Worm (Caenorhabditis elegans) whole organism, L4 larva: ENCODE results near the gene F48E8.2.

Source experiments
- F44E2.7 ChIP-seq: fragments of 200-800 bp; sonication (Bioruptor generic); IDR thresholded peaks from 2 replicates; pipeline ENCODE4 v2.1.2; 2022; ENCODE audit warnings: missing genetic modification characterization, missing compliant biosample characterization
- F49E8.2 ChIP-seq: sonication (generic microtip); optimal IDR thresholded peaks from 2 replicates; lab custom pipeline; 2016; ENCODE audit warnings: missing compliant biosample characterization, mild to moderate bottlenecking, missing genetic modification characterization, borderline replicate concordance
- Y105C5A.15 ChIP-seq: fragments of 200-800 bp; sonication (Bioruptor generic); IDR thresholded peaks from 2 replicates; pipeline ENCODE4 v1.3.6; 2022; ENCODE audit warnings: missing genetic modification characterization, missing compliant biosample characterization
- Y48G9A.11 ChIP-seq: fragments of 200-800 bp; sonication (Bioruptor generic); IDR thresholded peaks from 2 replicates; pipeline ENCODE4 v1.3.6; 2022; ENCODE audit warnings: missing genetic modification reagents, missing genetic modification characterization, missing compliant biosample characterization
- Y75B8A.6 ChIP-seq: fragments of 200-800 bp; sonication (Bioruptor generic); IDR thresholded peaks from 2 replicates; pipeline ENCODE4 v1.3.6; 2022; ENCODE audit warnings: missing genetic modification reagents, missing genetic modification characterization, missing compliant biosample characterization
- ZK337.2 ChIP-seq: fragments of 200-800 bp; sonication (Bioruptor generic); IDR thresholded peaks from 2 replicates; pipeline ENCODE4 v1.3.6; 2022; ENCODE audit warnings: missing genetic modification reagents, missing genetic modification characterization, missing compliant biosample characterization
- aha-1 ChIP-seq: fragments of 150-350 bp; peaks from one replicate; lab custom pipeline; 2014; ENCODE audit warnings: missing biosample characterization, missing genetic modification characterization
- aly-2 ChIP-seq: sonication (generic microtip); optimal IDR thresholded peaks from 2 replicates; lab custom pipeline; 2018; ENCODE audit warnings: missing biosample characterization, missing genetic modification characterization
- ceh-32 ChIP-seq: sonication (generic microtip); optimal IDR thresholded peaks from 2 replicates; lab custom pipeline; 2016; ENCODE audit warnings: mild to moderate bottlenecking, missing genetic modification characterization, missing compliant biosample characterization; ENCODE audit not compliant: poor library complexity
- ceh-44 ChIP-seq: fragments of 200-800 bp; sonication (Bioruptor generic); IDR thresholded peaks from 2 replicates; pipeline ENCODE4 v1.3.6; 2022; ENCODE audit warnings: missing genetic modification reagents, missing genetic modification characterization, missing compliant biosample characterization
- ceh-82 ChIP-seq: sonication (generic microtip); optimal IDR thresholded peaks from 2 replicates; lab custom pipeline; 2017; ENCODE audit warnings: missing biosample characterization, missing genetic modification characterization
- cey-2 ChIP-seq: sonication (generic microtip); optimal IDR thresholded peaks from 3 replicates; lab custom pipeline; 2017; ENCODE audit warnings: missing genetic modification characterization, mild to moderate bottlenecking, missing compliant biosample characterization, antibody characterized with exemption, borderline replicate concordance; ENCODE audit not compliant: insufficient read depth
- ctbp-1 ChIP-seq: fragments of 200-800 bp; sonication (Bioruptor generic); IDR thresholded peaks from 2 replicates; pipeline ENCODE4 v1.3.6; 2022; ENCODE audit warnings: missing genetic modification reagents, missing genetic modification characterization, missing compliant biosample characterization
- dmd-6 ChIP-seq: fragments of 200-800 bp; sonication (Bioruptor generic); IDR thresholded peaks from 2 replicates; pipeline ENCODE4 v1.3.6; 2022; ENCODE audit warnings: missing genetic modification reagents, missing genetic modification characterization, missing compliant biosample characterization
- dmd-8 ChIP-seq: fragments of 200-800 bp; sonication (Bioruptor generic); IDR thresholded peaks from 2 replicates; pipeline ENCODE4 v1.3.6; 2022; ENCODE audit warnings: missing genetic modification characterization, missing compliant biosample characterization
- egl-27 ChIP-seq: sonication (generic microtip); optimal IDR thresholded peaks from 3 replicates; lab custom pipeline; 2017; ENCODE audit warnings: missing biosample characterization, missing genetic modification reagents, missing genetic modification characterization
- gei-8 ChIP-seq: fragments of 200-800 bp; sonication (Bioruptor generic); optimal IDR thresholded peaks from 2 replicates; lab custom pipeline; 2018; ENCODE audit warnings: mild to moderate bottlenecking, missing genetic modification characterization, missing compliant biosample characterization
- hif-1 ChIP-seq, 2 experiments: sonication (generic microtip); optimal IDR thresholded peaks; 2 replicates each; lab custom pipeline; 2016 to 2017; ENCODE audit warnings: missing compliant biosample characterization in 2 of 2, missing genetic modification characterization in 2 of 2, missing genetic modification reagents in 2 of 2, missing genotype in 2 of 2, mild to moderate bottlenecking in 1 of 2
- hlh-11 ChIP-seq: fragments of 200-800 bp; sonication (Bioruptor generic); optimal IDR thresholded peaks from 2 replicates; lab custom pipeline; 2018; ENCODE audit warnings: mild to moderate bottlenecking, missing genetic modification characterization, missing compliant biosample characterization
- hlh-30 ChIP-seq: sonication (generic microtip); optimal IDR thresholded peaks from 2 replicates; lab custom pipeline; 2017; ENCODE audit warnings: antibody characterized with exemption, mild to moderate bottlenecking, missing genetic modification characterization, missing compliant biosample characterization; ENCODE audit not compliant: insufficient read depth
- hmg-1.1 ChIP-seq: fragments of 200-800 bp; sonication (Bioruptor generic); IDR thresholded peaks from 2 replicates; pipeline ENCODE4 v1.3.6; 2022; ENCODE audit warnings: missing genetic modification reagents, missing genetic modification characterization, missing compliant biosample characterization
- lin-1 ChIP-seq: fragments of 200-800 bp; sonication (Bioruptor generic); IDR thresholded peaks from 2 replicates; pipeline ENCODE4 v1.3.6; 2022; ENCODE audit warnings: missing genetic modification reagents, missing genetic modification characterization, missing compliant biosample characterization
- lin-29 ChIP-seq: fragments of 200-800 bp; sonication (Bioruptor generic); IDR thresholded peaks from 2 replicates; pipeline ENCODE4 v1.3.6; 2022; ENCODE audit warnings: missing genetic modification reagents, missing genetic modification characterization, missing compliant biosample characterization
- lin-38 ChIP-seq: fragments of 200-800 bp; sonication (Bioruptor generic); IDR thresholded peaks from 2 replicates; pipeline ENCODE4 v1.3.6; 2022; ENCODE audit warnings: missing genetic modification reagents, missing genetic modification characterization, missing compliant biosample characterization
- madf-5 ChIP-seq, 2 experiments: fragments of 200-800 bp; sonication (Bioruptor generic); IDR thresholded peaks; 2 replicates each; pipeline ENCODE4 v1.3.6; 2022; ENCODE audit warnings: missing compliant biosample characterization in 2 of 2, missing genetic modification characterization in 2 of 2
- madf-9 ChIP-seq: fragments of 200-800 bp; sonication (Bioruptor generic); conservative IDR thresholded peaks from 2 replicates; pipeline ENCODE4 v1.3.6; 2022; ENCODE audit warnings: missing genetic modification reagents, missing genetic modification characterization, missing compliant biosample characterization
- mes-2 ChIP-seq: sonication (generic microtip); optimal IDR thresholded peaks from 2 replicates; lab custom pipeline; 2016; ENCODE audit warnings: missing genotype, mild to moderate bottlenecking, missing genetic modification characterization, missing compliant biosample characterization; ENCODE audit not compliant: poor library complexity, severe bottlenecking
- mxl-3 ChIP-seq: fragments of 200-800 bp; sonication (Bioruptor generic); optimal IDR thresholded peaks from 2 replicates; lab custom pipeline; 2018; ENCODE audit warnings: mild to moderate bottlenecking, missing genetic modification characterization, missing compliant biosample characterization
- nhr-10 ChIP-seq: fragments of 150-350 bp; optimal IDR thresholded peaks from 2 replicates; lab custom pipeline; 2014; ENCODE audit warnings: missing biosample characterization, missing genetic modification characterization
- nhr-11 ChIP-seq: fragments of 150-350 bp; optimal IDR thresholded peaks from 2 replicates; lab custom pipeline; 2014; ENCODE audit warnings: missing biosample characterization, missing genetic modification characterization
- nhr-111 ChIP-seq: fragments of 200-800 bp; sonication (Bioruptor generic); optimal IDR thresholded peaks from 2 replicates; lab custom pipeline; 2018; ENCODE audit warnings: mild to moderate bottlenecking, missing genetic modification characterization, missing compliant biosample characterization
- nhr-237 ChIP-seq: sonication (generic microtip); optimal IDR thresholded peaks from 2 replicates; lab custom pipeline; 2017; ENCODE audit warnings: missing biosample characterization, missing genetic modification characterization
- nhr-41 ChIP-seq: fragments of 200-800 bp; sonication (Bioruptor generic); IDR thresholded peaks from 2 replicates; pipeline ENCODE4 v1.3.6; 2022; ENCODE audit warnings: missing genetic modification reagents, missing genetic modification characterization, missing compliant biosample characterization
- nhr-42 ChIP-seq: fragments of 200-800 bp; sonication (Bioruptor generic); IDR thresholded peaks from 2 replicates; pipeline ENCODE4 v1.3.6; 2022; ENCODE audit warnings: missing genetic modification characterization, missing compliant biosample characterization
- skn-1 ChIP-seq: fragments of 150-350 bp; optimal IDR thresholded peaks from 2 replicates; lab custom pipeline; 2014; ENCODE audit warnings: missing biosample characterization, missing genetic modification characterization
- snpc-4 ChIP-seq: fragments of 150-350 bp; optimal IDR thresholded peaks from 2 replicates; lab custom pipeline; 2014; ENCODE audit warnings: missing biosample characterization, missing genetic modification characterization
- spr-1 ChIP-seq: sonication (generic microtip); optimal IDR thresholded peaks from 2 replicates; lab custom pipeline; 2016; ENCODE audit warnings: mild to moderate bottlenecking, missing genetic modification characterization, missing compliant biosample characterization
- spr-3 ChIP-seq: fragments of 200-800 bp; sonication (Bioruptor generic); optimal IDR thresholded peaks from 2 replicates; lab custom pipeline; 2018; ENCODE audit warnings: mild to moderate bottlenecking, missing genetic modification characterization, missing compliant biosample characterization
- tra-1 ChIP-seq: fragments of 200-800 bp; sonication (Bioruptor generic); IDR thresholded peaks from 2 replicates; pipeline ENCODE4 v1.3.6; 2022; ENCODE audit warnings: missing genetic modification reagents, missing genetic modification characterization, missing compliant biosample characterization
- unc-39 ChIP-seq: sonication (generic microtip); optimal IDR thresholded peaks from 2 replicates; lab custom pipeline; 2017; ENCODE audit warnings: missing biosample characterization, missing genetic modification characterization
- unc-62 ChIP-seq, 3 experiments: fragments of 150-350 bp in 1 of 3; sonication (generic microtip); optimal IDR thresholded peaks in 2 of 3; peaks in 1 of 3; 1 replicate in 1 of 3; 2 replicates in 2 of 3; lab custom pipeline; 2014 to 2017; ENCODE audit warnings: missing biosample characterization in 3 of 3, missing genetic modification characterization in 3 of 3, missing genetic modification reagents in 3 of 3, missing genotype in 1 of 3
- zfp-2 ChIP-seq: sonication (generic microtip); optimal IDR thresholded peaks from 2 replicates; lab custom pipeline; 2016; ENCODE audit warnings: mild to moderate bottlenecking, missing genetic modification characterization, missing compliant biosample characterization
- zfp-3 ChIP-seq: fragments of 200-800 bp; sonication (Bioruptor generic); conservative IDR thresholded peaks from 2 replicates; pipeline ENCODE4 v1.3.6; 2022; ENCODE audit warnings: missing genetic modification reagents, missing genetic modification characterization, missing compliant biosample characterization
- zip-11 ChIP-seq: fragments of 200-800 bp; sonication (Bioruptor generic); IDR thresholded peaks from 2 replicates; pipeline ENCODE4 v1.3.6; 2022; ENCODE audit warnings: missing genetic modification characterization, missing compliant biosample characterization
- ztf-11 ChIP-seq: fragments of 150-350 bp; optimal IDR thresholded peaks from 2 replicates; lab custom pipeline; 2014; ENCODE audit warnings: missing biosample characterization, missing genetic modification characterization

Gene F48E8.2

DNA sequence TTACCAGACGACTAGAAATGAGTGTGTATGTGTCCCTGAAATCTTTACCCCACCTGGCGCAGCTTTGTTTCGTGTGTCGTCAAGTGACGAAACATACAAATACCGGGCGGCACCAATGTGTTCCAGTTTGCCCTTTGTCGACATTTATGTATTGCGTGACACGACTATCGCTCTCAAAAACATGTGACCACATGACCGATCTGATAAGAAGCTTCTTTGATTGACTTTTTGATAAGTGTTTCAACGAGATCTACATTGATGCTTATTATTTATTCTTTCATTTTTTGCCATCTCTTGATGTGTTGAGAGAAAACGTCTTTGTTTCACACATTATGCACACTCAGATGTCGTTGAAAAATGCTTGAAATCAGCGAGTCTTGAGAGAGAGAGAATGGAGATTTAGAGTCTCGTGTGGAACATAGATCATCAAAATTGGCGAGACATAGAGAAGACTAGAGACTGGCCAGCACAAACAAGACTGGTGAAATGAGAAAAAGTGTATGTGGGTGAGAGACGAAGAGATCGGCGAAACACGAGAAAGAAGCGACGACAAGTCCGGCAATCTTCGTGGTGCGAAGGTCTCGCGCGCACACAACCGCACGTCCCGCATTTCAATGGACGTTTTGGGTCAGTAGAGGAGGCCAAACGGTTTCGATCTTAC lies 38.9 kb downstream of the F48E8.2 start (continued):
- TF ChIP-seq zfp-2 (tag; lab: Kevin White, UChicago) (no peak), hlh-30 (tag; lab: Kevin White, UChicago) (peak; percentile 91), nhr-237 (tag; lab: Kevin White, UChicago) (no peak), madf-5 (GFP tag; IDR thresholded peaks at IDR 0.05; lab: Robert Waterston, UW) (no peak), nhr-42 (GFP tag; lab: Robert Waterston, UW) (no peak), dmd-6 (GFP tag; lab: Robert Waterston, UW) (peak; percentile 76), tra-1 (GFP tag; lab: Robert Waterston, UW) (peak; percentile 33; the same call in 1 of the 2 replicates), ceh-44 (no peak), mes-2 (tag; lab: Kevin White, UChicago) (peak; percentile 66), zip-11 (GFP tag; lab: Robert Waterston, UW) (no peak), spr-1 (tag; lab: Kevin White, UChicago) (no peak), nhr-111 (GFP tag; lab: Kevin White, UChicago) (no peak), nhr-11 (tag; lab: Kevin White, UChicago) (peak; percentile 46), nhr-10 (peak; percentile 65), unc-39 (tag; lab: Kevin White, UChicago) (no peak), cey-2 (tag; lab: Kevin White, UChicago) (peak; percentile 34)

ce11 chrIII:5503669-5504068 lies 39.5 kb downstream of the F48E8.2 start:
- TF ChIP-seq ceh-82 (no peak), F44E2.7 (GFP tag; lab: Robert Waterston, UW) (no peak), Y48G9A.11 (GFP tag; lab: Robert Waterston, UW) (peak; percentile 81), nhr-42 (GFP tag; lab: Robert Waterston, UW) (no peak), lin-38 (GFP tag; lab: Robert Waterston, UW) (peak; percentile 25), aha-1 (peak; percentile 68), mes-2 (tag; lab: Kevin White, UChicago) (peak; percentile 37), F49E8.2 (tag; lab: Kevin White, UChicago) (peak; percentile 30)

ce11 chrIII:5504164-5504563 lies 40.0 kb downstream of the F48E8.2 start:
- no peak for TF ChIP-seq nhr-41 (GFP tag; lab: Robert Waterston, UW)
- no peak for TF ChIP-seq ceh-32
- no peak for TF ChIP-seq dmd-8
- peak; percentile 43; the same call in 1 of the 2 replicates for TF ChIP-seq ctbp-1 (GFP tag; lab: Robert Waterston, UW)
- TF ChIP-seq ztf-11 (tag; lab: Kevin White, UChicago): no peak
- TF ChIP-seq skn-1 (tag; lab: Kevin White, UChicago): no peak
- peak in 1 of 2 experiments; percentile 14 for TF ChIP-seq hif-1 (tag; optimal IDR thresholded peaks at IDR 0.05; lab: Kevin White, UChicago)
- TF ChIP-seq gei-8: no peak
- no peak for TF ChIP-seq unc-62 (GFP tag; optimal IDR thresholded peaks at IDR 0.05 in 1 of 2; lab: Kevin White, UChicago)
- TF ChIP-seq unc-62 (tag; optimal IDR thresholded peaks at IDR 0.05; lab: Kevin White, UChicago): no peak
- no peak for TF ChIP-seq Y75B8A.6 (GFP tag; lab: Robert Waterston, UW)
- TF ChIP-seq ceh-82: no peak
- no peak for TF ChIP-seq nhr-237 (tag; lab: Kevin White, UChicago)
- no peak for TF ChIP-seq aly-2
- TF ChIP-seq ZK337.2 (GFP tag; lab: Robert Waterston, UW): no peak
- peak; percentile 50; the same call in 1 of the 2 replicates for TF ChIP-seq lin-1 (GFP tag; lab: Robert Waterston, UW)
- peak; percentile 36; the same call in 1 of the 2 replicates for TF ChIP-seq hmg-1.1 (GFP tag; lab: Robert Waterston, UW)
- TF ChIP-seq egl-27 (tag; lab: Kevin White, UChicago): no peak
- peak; percentile 35 for TF ChIP-seq mxl-3 (GFP tag; lab: Kevin White, UChicago)
- peak; percentile 66 for TF ChIP-seq hlh-11 (tag; lab: Kevin White, UChicago)
- TF ChIP-seq Y105C5A.15 (GFP tag; lab: Robert Waterston, UW): no peak
- no peak for TF ChIP-seq lin-29 (GFP tag; lab: Robert Waterston, UW)
- no peak for TF ChIP-seq snpc-4 (tag; lab: Kevin White, UChicago)
- TF ChIP-seq spr-3 (GFP tag; lab: Kevin White, UChicago): no peak
- TF ChIP-seq madf-9: no peak
- no peak for TF ChIP-seq Y48G9A.11 (GFP tag; lab: Robert Waterston, UW)
- TF ChIP-seq zfp-3: 0 out of 2 replicates have a peak, but pooled peaks have one; percentile 7
